Worm (Caenorhabditis elegans): ENCODE measurements around the gene K03H1.7.

- TF ChIP-seq sea-1 (GFP tag; conservative IDR thresholded peaks at IDR 0.05) (no peak), hnd-1 (tag; optimal IDR thresholded peaks at IDR 0.05) (no peak), hmg-4 (GFP tag; optimal IDR thresholded peaks at IDR 0.05) (no peak), aly-1 (tag; optimal IDR thresholded peaks at IDR 0.05) (no peak), flt-1 (GFP tag; IDR thresholded peaks at IDR 0.05) (no peak), hmbx-1 (tag; optimal IDR thresholded peaks at IDR 0.05) (no peak), pes-1 (GFP tag; IDR thresholded peaks at IDR 0.05) (no peak)
Measured at ce11 chrIII:9950244-9950643, 3.0 kb downstream of the K03H1.7 start, which contains the start of gene K03H1.13.
